Comparison of ENCODE assay signal across 1 fruit fly cellular context in the genomic region with DNA sequence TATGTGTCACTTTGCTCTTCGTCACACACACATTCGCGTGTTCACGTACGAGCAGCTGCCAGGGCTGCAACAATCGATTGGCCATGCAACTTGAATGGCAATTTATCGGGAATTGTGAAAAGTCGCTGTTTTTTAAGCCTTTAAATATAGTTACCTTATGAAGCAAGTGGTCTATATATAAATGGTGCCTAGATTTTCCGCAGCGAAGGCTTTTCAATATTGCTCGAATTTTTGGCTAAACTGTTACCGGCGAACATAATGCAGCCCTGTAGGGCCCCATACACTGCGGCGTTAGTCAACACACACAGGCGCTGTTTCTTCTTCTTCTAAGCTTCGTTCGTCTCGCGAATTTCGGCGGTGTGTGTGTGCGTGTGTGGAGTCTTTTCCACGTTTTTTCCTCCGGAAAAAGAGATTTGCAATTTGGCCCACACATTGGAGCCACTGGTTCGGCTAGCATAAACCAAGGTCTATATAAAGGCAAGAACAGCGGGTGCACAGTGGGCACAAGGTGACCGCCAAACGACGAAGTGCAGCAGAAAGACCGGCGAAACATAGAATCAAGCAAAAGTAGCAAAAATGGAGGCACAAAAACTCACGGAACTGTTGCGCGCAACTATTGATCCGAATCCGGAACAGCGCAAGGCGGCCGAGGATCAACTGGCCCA.
TF ChIP-seq lines count a peak whose summit lies in the region.

A gene (minus strand): TSS at position 39 of the 665 bp plus-strand sequence.
A gene (plus strand): TSS at position 316 of the 665 bp plus-strand sequence.

TF ChIP-seq in whole organism, embryonic, 481 proteins besides CTCF, POLR2A, EP300 and RAD21 (continued from another document):
- TF ChIP-seq Sin3A (optimal IDR thresholded peaks at IDR 0.05; lab: Kevin White, UChicago) (peak; percentile 100), abd-A (tag; optimal IDR thresholded peaks at IDR 0.05; lab: Kevin White, UChicago) (no peak), lola (GFP tag; optimal IDR thresholded peaks at IDR 0.05; lab: Kevin White, UChicago) (peak in 1 of 3 experiments; percentile 64), ci (GFP tag; IDR thresholded peaks at IDR 0.05; lab: Robert Waterston, UW) (peak; percentile 70; the same call in 2 of the 3 replicates), Doc2 (GFP tag; IDR thresholded peaks at IDR 0.05; lab: Robert Waterston, UW) (no peak), CG4730 (GFP tag; IDR thresholded peaks at IDR 0.05; lab: Robert Waterston, UW) (0 out of 2 replicates have a peak, but pooled peaks have one; percentile 37), tgo (GFP tag; IDR thresholded peaks at IDR 0.05; lab: Robert Waterston, UW) (peak; percentile 68), repo (GFP tag; optimal IDR thresholded peaks at IDR 0.05; lab: Kevin White, UChicago) (peak; percentile 81), Jarid2 (GFP tag; optimal IDR thresholded peaks at IDR 0.05; lab: Kevin White, UChicago) (no peak), ase (GFP tag; IDR thresholded peaks at IDR 0.05; lab: Robert Waterston, UW) (peak; percentile 48; the same call in 1 of the 3 replicates), Bteb2 (GFP tag; optimal IDR thresholded peaks at IDR 0.05; lab: Kevin White, UChicago) (peak; percentile 89), CHES-1-like (GFP tag; optimal IDR thresholded peaks at IDR 0.05; lab: Kevin White, UChicago) (peak; percentile 97), Sox100B (GFP tag; optimal IDR thresholded peaks at IDR 0.05; lab: Kevin White, UChicago) (no peak), CG12769 (tag; optimal IDR thresholded peaks at IDR 0.05; lab: Kevin White, UChicago) (no peak), CG10654 (GFP tag; optimal IDR thresholded peaks at IDR 0.05; lab: Kevin White, UChicago) (peak; percentile 88), vvl (GFP tag; IDR thresholded peaks at IDR 0.05; lab: Robert Waterston, UW) (peak; percentile 85), Dek (tag; optimal IDR thresholded peaks at IDR 0.05; lab: Kevin White, UChicago) (peak; percentile 64), CG17612 (GFP tag; IDR thresholded peaks at IDR 0.05; lab: Robert Waterston, UW) (no peak), CG11695 (GFP tag; IDR thresholded peaks at IDR 0.05; lab: Robert Waterston, UW) (peak; percentile 50; the same call in 1 of the 3 replicates), CG7372 (GFP tag; IDR thresholded peaks at IDR 0.05; lab: Robert Waterston, UW) (peak; percentile 52), Antp (GFP tag; optimal IDR thresholded peaks at IDR 0.05; lab: Kevin White, UChicago) (peak; percentile 95), corto (GFP tag; optimal IDR thresholded peaks at IDR 0.05; lab: Kevin White, UChicago) (no peak), C15 (GFP tag; IDR thresholded peaks at IDR 0.05; lab: Robert Waterston, UW) (no peak), exex (tag; optimal IDR thresholded peaks at IDR 0.05; lab: Kevin White, UChicago) (peak; percentile 55), her (GFP tag; optimal IDR thresholded peaks at IDR 0.05; lab: Kevin White, UChicago) (peak; percentile 87), HLH3B (GFP tag; IDR thresholded peaks at IDR 0.05; lab: Robert Waterston, UW) (peak; percentile 68), sqz (GFP tag; optimal IDR thresholded peaks at IDR 0.05; lab: Kevin White, UChicago) (no peak), YL-1 (GFP tag; optimal IDR thresholded peaks at IDR 0.05; lab: Kevin White, UChicago) (peak; percentile 95), scrt (GFP tag; optimal IDR thresholded peaks at IDR 0.05; lab: Kevin White, UChicago) (peak; percentile 58), lov (optimal IDR thresholded peaks at IDR 0.05; lab: Kevin White, UChicago) (no peak), lov (GFP tag; IDR thresholded peaks at IDR 0.05; lab: Robert Waterston, UW) (no peak), croc (GFP tag; conservative IDR thresholded peaks at IDR 0.05; lab: Robert Waterston, UW) (peak; percentile 33; the same call in 1 of the 3 replicates), Atf-2 (GFP tag; optimal IDR thresholded peaks at IDR 0.05; lab: Kevin White, UChicago) (peak; percentile 83), CG31224 (GFP tag; IDR thresholded peaks at IDR 0.05; lab: Robert Waterston, UW) (peak; percentile 58; the same call in 1 of the 2 replicates), CG17802 (tag; optimal IDR thresholded peaks at IDR 0.05; lab: Kevin White, UChicago) (peak; percentile 49), p53 (GFP tag; optimal IDR thresholded peaks at IDR 0.05; lab: Kevin White, UChicago) (peak; percentile 91), CG3163 (GFP tag; optimal IDR thresholded peaks at IDR 0.05; lab: Kevin White, UChicago) (peak; percentile 79), PHDP (tag; optimal IDR thresholded peaks at IDR 0.05; lab: Kevin White, UChicago) (peak; percentile 70), CG34376 (GFP tag; optimal IDR thresholded peaks at IDR 0.05; lab: Kevin White, UChicago) (peak; percentile 86), HLHmδ (GFP tag; optimal IDR thresholded peaks at IDR 0.05; lab: Kevin White, UChicago) (no peak), CG6765 (GFP tag; optimal IDR thresholded peaks at IDR 0.05; lab: Kevin White, UChicago) (peak; percentile 24), CG42726 (GFP tag; IDR thresholded peaks at IDR 0.05; lab: Robert Waterston, UW; ENCODE audit: partially characterized antibody) (no peak), CG7839 (tag; optimal IDR thresholded peaks at IDR 0.05; lab: Kevin White, UChicago) (peak; percentile 73), shn (GFP tag; optimal IDR thresholded peaks at IDR 0.05; lab: Kevin White, UChicago) (peak; percentile 94), MESR4 (GFP tag; optimal IDR thresholded peaks at IDR 0.05; lab: Kevin White, UChicago) (peak; percentile 69), Hr51 (GFP tag; optimal IDR thresholded peaks at IDR 0.05; lab: Kevin White, UChicago) (peak; percentile 60 to 84), tna (GFP tag; IDR thresholded peaks at IDR 0.05; lab: Robert Waterston, UW; ENCODE audit: partially characterized antibody) (no peak), Dfd (GFP tag; optimal IDR thresholded peaks at IDR 0.05; lab: Kevin White, UChicago) (no peak), Taf1 (GFP tag; IDR thresholded peaks at IDR 0.05; lab: Robert Waterston, UW) (no peak), inv (GFP tag; IDR thresholded peaks at IDR 0.05; lab: Robert Waterston, UW; ENCODE audit: partially characterized antibody) (no peak), ken (GFP tag; IDR thresholded peaks at IDR 0.05; lab: Robert Waterston, UW) (peak; percentile 80), Elba2 (GFP tag; optimal IDR thresholded peaks at IDR 0.05; lab: Kevin White, UChicago) (peak; percentile 21), NC2α (GFP tag; optimal IDR thresholded peaks at IDR 0.05; lab: Kevin White, UChicago) (peak; percentile 59), CG9437 (GFP tag; optimal IDR thresholded peaks at IDR 0.05; lab: Kevin White, UChicago) (peak; percentile 47), CG11723 (GFP tag; optimal IDR thresholded peaks at IDR 0.05; lab: Kevin White, UChicago) (peak; percentile 64), Mes4 (GFP tag; optimal IDR thresholded peaks at IDR 0.05; lab: Kevin White, UChicago) (peak; percentile 76), CG6683 (GFP tag; optimal IDR thresholded peaks at IDR 0.05; lab: Kevin White, UChicago) (peak; percentile 49), CG13775 (GFP tag; optimal IDR thresholded peaks at IDR 0.05; lab: Kevin White, UChicago) (peak; percentile 82), CG18011 (GFP tag; optimal IDR thresholded peaks at IDR 0.05; lab: Kevin White, UChicago) (peak; percentile 43), salm (tag; optimal IDR thresholded peaks at IDR 0.05; lab: Kevin White, UChicago) (peak; percentile 58), Optix (GFP tag; IDR thresholded peaks at IDR 0.05; lab: Robert Waterston, UW) (peak; percentile 60; the same call in 2 of the 3 replicates), gcm2 (GFP tag; optimal IDR thresholded peaks at IDR 0.05; lab: Kevin White, UChicago) (peak; percentile 60), TFAM (GFP tag; optimal IDR thresholded peaks at IDR 0.05; lab: Kevin White, UChicago) (no peak), dpn (GFP tag; optimal IDR thresholded peaks at IDR 0.05; lab: Kevin White, UChicago) (peak; percentile 85 to 92), CG11504 (tag; optimal IDR thresholded peaks at IDR 0.05; lab: Kevin White, UChicago) (no peak), hb (GFP tag; IDR thresholded peaks at IDR 0.05; lab: Robert Waterston, UW; ENCODE audit: partially characterized antibody) (no peak), CG18599 (GFP tag; optimal IDR thresholded peaks at IDR 0.05; lab: Kevin White, UChicago) (no peak), MBD-R2 (GFP tag; IDR thresholded peaks at IDR 0.05; lab: Robert Waterston, UW) (peak; percentile 93), Sry-δ (GFP tag; optimal IDR thresholded peaks at IDR 0.05; lab: Kevin White, UChicago) (peak; percentile 81), gt (GFP tag; IDR thresholded peaks at IDR 0.05; lab: Robert Waterston, UW) (0 out of 2 replicates have a peak, but pooled peaks have one; percentile 11), otp (GFP tag; IDR thresholded peaks at IDR 0.05; lab: Robert Waterston, UW) (0 out of 3 replicates have a peak, but pooled peaks have one; percentile 19), CG14710 (tag; optimal IDR thresholded peaks at IDR 0.05; lab: Kevin White, UChicago) (peak; percentile 91), Rfx (GFP tag; IDR thresholded peaks at IDR 0.05; lab: Robert Waterston, UW) (peak; percentile 86), vnd (GFP tag; IDR thresholded peaks at IDR 0.05; lab: Robert Waterston, UW; ENCODE audit: partially characterized antibody) (no peak)
